Worm (Caenorhabditis elegans) whole organism, mixed stage, embryonic: ENCODE data around the gene cogc-8.

Source experiments
- bed-3 ChIP-seq: fragments of 200-800 bp; sonication (Bioruptor generic); optimal IDR thresholded peaks from 3 replicates; lab custom pipeline; 2018; ENCODE audit warnings: mild to moderate bottlenecking, missing genetic modification characterization, moderate library complexity, missing compliant biosample characterization
- flh-1 ChIP-seq: fragments of 200-800 bp; sonication (Bioruptor generic); optimal IDR thresholded peaks from 2 replicates; lab custom pipeline; 2018; ENCODE audit warnings: mild to moderate bottlenecking, missing genetic modification characterization, moderate library complexity, missing compliant biosample characterization
- hlh-1 ChIP-seq: fragments of 150-350 bp; optimal IDR thresholded peaks from 2 replicates; lab custom pipeline; 2014; ENCODE audit warnings: missing biosample characterization, missing genetic modification reagents, missing genetic modification characterization
- mep-1 ChIP-seq: fragments of 150-350 bp; optimal IDR thresholded peaks from 2 replicates; lab custom pipeline; 2017; ENCODE audit warnings: missing biosample characterization, missing genetic modification reagents, missing genetic modification characterization, inconsistent platforms
- nhr-12 ChIP-seq: fragments of 150-350 bp; optimal IDR thresholded peaks from 2 replicates; lab custom pipeline; 2014; ENCODE audit warnings: missing biosample characterization, missing genetic modification characterization
- pha-4 ChIP-seq: fragments of 150-350 bp; optimal IDR thresholded peaks from 2 replicates; lab custom pipeline; 2018; ENCODE audit warnings: missing biosample characterization, missing genetic modification reagents, missing genetic modification characterization
- unc-39 ChIP-seq: fragments of 150-350 bp; optimal IDR thresholded peaks from 2 replicates; lab custom pipeline; 2014; ENCODE audit warnings: missing biosample characterization, missing genetic modification characterization
- zip-8 ChIP-seq: fragments of 150-350 bp; optimal IDR thresholded peaks from 2 replicates; lab custom pipeline; 2014; ENCODE audit warnings: missing biosample characterization, missing genetic modification characterization
- ztf-11 ChIP-seq: fragments of 150-350 bp; optimal IDR thresholded peaks from 2 replicates; lab custom pipeline; 2014; ENCODE audit warnings: missing biosample characterization, missing genetic modification characterization

ce11 chrIV:231673-232072 lies 8.6 kb upstream of the cogc-8 start, which contains the start of gene gtf-2H1:
- TF ChIP-seq mep-1 (tag; lab: Kevin White, UChicago) (no peak), bed-3 (GFP tag; lab: Kevin White, UChicago) (no peak), unc-39 (tag; lab: Kevin White, UChicago) (no peak), nhr-12 (tag; lab: Kevin White, UChicago) (no peak), ztf-11 (tag; lab: Kevin White, UChicago) (no peak), flh-1 (no peak), zip-8 (tag; lab: Kevin White, UChicago) (no peak), hlh-1 (tag; lab: Kevin White, UChicago) (no peak), pha-4 (tag; lab: Kevin White, UChicago) (no peak)
